Worm (Caenorhabditis elegans) whole organism, L4/young adult: Measurements from ENCODE around the gene eef-1A.1.

Experiments
- W03F9.2 ChIP-seq: fragments of 150-350 bp; optimal IDR thresholded peaks from 2 replicates; lab custom pipeline; 2014; ENCODE audit warnings: missing biosample characterization, missing genetic modification characterization
- him-1 ChIP-seq: sonication (generic microtip); optimal IDR thresholded peaks from 2 replicates; lab custom pipeline; 2016; ENCODE audit warnings: missing genotype, missing genetic modification reagents, missing genetic modification characterization, missing compliant biosample characterization

DNA sequence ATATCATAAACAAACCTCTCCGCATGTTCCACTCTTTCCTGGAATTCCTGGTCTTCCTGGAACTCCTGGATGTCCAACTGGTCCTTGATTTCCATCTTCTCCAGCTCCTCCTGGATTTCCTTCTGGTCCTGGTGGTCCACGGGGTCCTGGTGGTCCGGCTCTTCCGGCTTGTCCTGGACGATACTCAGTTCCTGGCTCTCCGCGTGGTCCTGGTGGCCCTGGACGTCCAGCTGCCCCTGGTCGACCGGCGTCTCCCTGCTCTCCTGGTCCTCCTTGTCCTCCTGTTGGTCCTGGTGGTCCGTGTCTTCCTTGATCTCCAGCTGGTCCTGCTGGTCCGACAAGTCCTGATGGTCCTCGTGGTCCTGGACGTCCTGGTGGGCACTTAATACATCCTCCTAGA is 48.2 kb upstream of the eef-1A.1 start:
- TF ChIP-seq W03F9.2: no peak
- no peak for TF ChIP-seq him-1 (tag; lab: Kevin White, UChicago)
